Fruit fly (Drosophila melanogaster) whole organism, embryonic: ENCODE measurements around the gene CG31855.

Experiments used
- CG1024 ChIP-seq: fragments of 200-800 bp; sonication (Bioruptor generic); IDR thresholded peaks from 2 replicates; pipeline ENCODE4 v1.3.6; 2022; ENCODE audit warnings: missing biosample characterization, missing genetic modification characterization
- CG10267 ChIP-seq: fragments of 200-800 bp; sonication (Bioruptor generic); optimal IDR thresholded peaks from 2 replicates; lab custom pipeline; 2018; ENCODE audit warnings: missing biosample characterization, mild to moderate bottlenecking, missing genetic modification characterization, moderate library complexity
- CG11093 ChIP-seq: fragments of 200-800 bp; sonication (Bioruptor generic); IDR thresholded peaks from 3 replicates; pipeline ENCODE4 v1.3.6; 2022; ENCODE audit warnings: missing biosample characterization, missing genetic modification characterization
- CG12236 ChIP-seq: fragments of 200-800 bp; sonication (Bioruptor generic); optimal IDR thresholded peaks from 2 replicates; lab custom pipeline; 2016; ENCODE audit warnings: missing biosample characterization, missing genetic modification characterization
- CG13296 ChIP-seq: fragments of 200-800 bp; sonication (Bioruptor generic); optimal IDR thresholded peaks from 3 replicates; lab custom pipeline; 2018; ENCODE audit warnings: missing biosample characterization, mild to moderate bottlenecking, missing genetic modification characterization
- CG13624 ChIP-seq: fragments of 200-800 bp; sonication (Bioruptor generic); optimal IDR thresholded peaks from 2 replicates; lab custom pipeline; 2016; ENCODE audit warnings: missing biosample characterization, missing genetic modification characterization
- CG14710 ChIP-seq: fragments of 200-800 bp; sonication (Bioruptor generic); optimal IDR thresholded peaks from 3 replicates; lab custom pipeline; 2019; ENCODE audit warnings: missing biosample characterization, mild to moderate bottlenecking, missing genetic modification characterization, moderate library complexity
- CG15073 ChIP-seq: fragments of 200-800 bp; sonication (Bioruptor generic); optimal IDR thresholded peaks from 2 replicates; lab custom pipeline; 2016; ENCODE audit warnings: missing biosample characterization, missing genetic modification characterization
- CG1529 ChIP-seq: fragments of 200-800 bp; sonication (Bioruptor generic); optimal IDR thresholded peaks from 3 replicates; lab custom pipeline; 2018; ENCODE audit warnings: missing biosample characterization, missing genetic modification characterization
- CG16779 ChIP-seq: fragments of 200-800 bp; sonication (Bioruptor generic); IDR thresholded peaks from 2 replicates; pipeline ENCODE4 v1.3.6; 2022; ENCODE audit warnings: missing biosample characterization, missing genetic modification characterization
- CG17361 ChIP-seq: fragments of 200-800 bp; sonication (Bioruptor generic); IDR thresholded peaks from 3 replicates; pipeline ENCODE4 v1.3.6; 2022; ENCODE audit warnings: missing biosample characterization, missing genetic modification characterization
- CG17612 ChIP-seq: fragments of 200-800 bp; sonication (Bioruptor generic); IDR thresholded peaks from 2 replicates; pipeline ENCODE4 v1.3.6; 2022; ENCODE audit warnings: missing biosample characterization, missing genetic modification characterization
- CG32772 ChIP-seq: fragments of 200-800 bp; sonication (Bioruptor generic); IDR thresholded peaks from 2 replicates; pipeline ENCODE4 v1.3.6; 2022; ENCODE audit warnings: missing biosample characterization, missing genetic modification characterization
- CG33557 ChIP-seq: fragments of 200-800 bp; sonication (Bioruptor generic); optimal IDR thresholded peaks from 2 replicates; lab custom pipeline; 2019; ENCODE audit warnings: missing biosample characterization, mild to moderate bottlenecking, missing genetic modification characterization, moderate library complexity
- CG3407 ChIP-seq: fragments of 200-800 bp; sonication (Bioruptor generic); optimal IDR thresholded peaks from 2 replicates; lab custom pipeline; 2018; ENCODE audit warnings: missing biosample characterization, mild to moderate bottlenecking, missing genetic modification characterization
- CG6654 ChIP-seq: fragments of 200-800 bp; sonication (Bioruptor generic); optimal IDR thresholded peaks from 2 replicates; lab custom pipeline; 2017; ENCODE audit warnings: missing biosample characterization, mild to moderate bottlenecking, missing genetic modification characterization
- CG8359 ChIP-seq: fragments of 200-800 bp; sonication (Bioruptor generic); optimal IDR thresholded peaks from 2 replicates; lab custom pipeline; 2017; ENCODE audit warnings: missing biosample characterization, mild to moderate bottlenecking, missing genetic modification characterization, borderline replicate concordance
- CG9609 ChIP-seq: fragments of 200-800 bp; sonication (Bioruptor generic); optimal IDR thresholded peaks from 3 replicates; lab custom pipeline; 2016; ENCODE audit warnings: missing biosample characterization, missing genetic modification characterization
- CG9817 ChIP-seq: fragments of 200-800 bp; sonication (Bioruptor generic); optimal IDR thresholded peaks from 2 replicates; lab custom pipeline; 2018; ENCODE audit warnings: missing biosample characterization, mild to moderate bottlenecking, missing genetic modification characterization, moderate library complexity
- Dbx ChIP-seq: fragments of 200-800 bp; sonication (Bioruptor generic); IDR thresholded peaks from 3 replicates; pipeline ENCODE4 v1.3.6; 2022; ENCODE audit warnings: missing biosample characterization, missing genetic modification characterization
- Doc2 ChIP-seq: fragments of 200-800 bp; sonication (Bioruptor generic); IDR thresholded peaks from 2 replicates; pipeline ENCODE4 v1.3.6; 2022; ENCODE audit warnings: missing biosample characterization, missing genetic modification characterization
- HHEX ChIP-seq: fragments of 200-800 bp; sonication (Bioruptor generic); optimal IDR thresholded peaks from 3 replicates; lab custom pipeline; 2017; ENCODE audit warnings: missing biosample characterization, mild to moderate bottlenecking, missing genetic modification characterization, missing genetic modification reagents
- HLH54F ChIP-seq: fragments of 200-800 bp; sonication (Bioruptor generic); optimal IDR thresholded peaks from 3 replicates; lab custom pipeline; 2016; ENCODE audit warnings: missing biosample characterization, missing genetic modification characterization
- HLHmδ ChIP-seq: fragments of 200-800 bp; sonication (Bioruptor generic); optimal IDR thresholded peaks from 2 replicates; lab custom pipeline; 2018; ENCODE audit warnings: missing biosample characterization, mild to moderate bottlenecking, missing genetic modification characterization, moderate library complexity
- HmgZ ChIP-seq: fragments of 200-800 bp; sonication (Bioruptor generic); optimal IDR thresholded peaks from 2 replicates; lab custom pipeline; 2018; ENCODE audit warnings: missing biosample characterization, mild to moderate bottlenecking, missing genetic modification characterization
- Hr3 ChIP-seq: fragments of 200-800 bp; sonication (Bioruptor generic); optimal IDR thresholded peaks from 3 replicates; lab custom pipeline; 2016; ENCODE audit warnings: missing biosample characterization, missing genetic modification characterization
- NC2α ChIP-seq: fragments of 200-800 bp; sonication (Bioruptor generic); optimal IDR thresholded peaks from 2 replicates; lab custom pipeline; 2016; ENCODE audit warnings: missing biosample characterization, missing genetic modification characterization
- NC2β ChIP-seq: fragments of 200-800 bp; sonication (Bioruptor generic); optimal IDR thresholded peaks from 2 replicates; lab custom pipeline; 2016; ENCODE audit warnings: missing biosample characterization, missing genetic modification characterization
- Neu2 ChIP-seq: fragments of 200-800 bp; sonication (Bioruptor generic); optimal IDR thresholded peaks from 3 replicates; lab custom pipeline; 2016; ENCODE audit warnings: missing biosample characterization, missing genetic modification characterization, borderline replicate concordance
- Oli ChIP-seq: fragments of 200-800 bp; sonication (Bioruptor generic); optimal IDR thresholded peaks from 2 replicates; lab custom pipeline; 2018; ENCODE audit warnings: missing biosample characterization, mild to moderate bottlenecking, missing genetic modification characterization, moderate library complexity
- Ravus ChIP-seq: fragments of 200-800 bp; sonication (Bioruptor generic); IDR thresholded peaks from 2 replicates; pipeline ENCODE4 v1.3.6; 2022; ENCODE audit warnings: missing biosample characterization, missing genetic modification characterization
- ap ChIP-seq: fragments of 200-800 bp; sonication (Bioruptor generic); IDR thresholded peaks from 2 replicates; pipeline ENCODE4 v1.3.6; 2022; ENCODE audit warnings: missing biosample characterization, missing genetic modification characterization
- ara ChIP-seq: fragments of 200-800 bp; sonication (Bioruptor generic); IDR thresholded peaks from 2 replicates; pipeline ENCODE4 v1.3.6; 2022; ENCODE audit warnings: missing biosample characterization, missing genetic modification characterization
- ash1 ChIP-seq: fragments of 200-800 bp; sonication (Bioruptor generic); optimal IDR thresholded peaks from 2 replicates; lab custom pipeline; 2018; ENCODE audit warnings: missing biosample characterization, mild to moderate bottlenecking, missing genetic modification characterization
- dm ChIP-seq: fragments of 200-800 bp; sonication (Bioruptor generic); optimal IDR thresholded peaks from 3 replicates; lab custom pipeline; 2016; ENCODE audit warnings: missing biosample characterization, missing genetic modification characterization
- fd3F ChIP-seq: fragments of 200-800 bp; sonication (Bioruptor generic); optimal IDR thresholded peaks from 2 replicates; lab custom pipeline; 2018; ENCODE audit warnings: missing biosample characterization, mild to moderate bottlenecking, missing genetic modification characterization, moderate library complexity
- gcm2 ChIP-seq: fragments of 200-800 bp; sonication (Bioruptor generic); optimal IDR thresholded peaks from 2 replicates; lab custom pipeline; 2016; ENCODE audit warnings: missing biosample characterization, missing genetic modification characterization
- grau ChIP-seq: fragments of 200-800 bp; optimal IDR thresholded peaks from 3 replicates; lab custom pipeline; 2019; ENCODE audit warnings: missing biosample characterization, mild to moderate bottlenecking, missing genetic modification characterization, moderate library complexity
- gsb ChIP-seq: fragments of 200-800 bp; sonication (Bioruptor generic); IDR thresholded peaks from 2 replicates; pipeline ENCODE4 v1.3.6; 2022; ENCODE audit warnings: missing biosample characterization, missing genetic modification characterization
- hb ChIP-seq: fragments of 200-800 bp; sonication (Bioruptor generic); IDR thresholded peaks from 3 replicates; pipeline ENCODE4 v1.3.6; 2022; ENCODE audit warnings: missing biosample characterization, missing genetic modification characterization; ENCODE audit not compliant: partially characterized antibody
- luna ChIP-seq: fragments of 200-800 bp; sonication (Bioruptor generic); optimal IDR thresholded peaks from 2 replicates; lab custom pipeline; 2016; ENCODE audit warnings: missing biosample characterization, missing genetic modification characterization
- mam ChIP-seq: fragments of 200-800 bp; sonication (Bioruptor generic); optimal IDR thresholded peaks from 3 replicates; lab custom pipeline; 2016; ENCODE audit warnings: missing biosample characterization, missing genetic modification characterization
- org-1 ChIP-seq: fragments of 200-800 bp; sonication (Bioruptor generic); optimal IDR thresholded peaks from 2 replicates; lab custom pipeline; 2017; ENCODE audit warnings: missing biosample characterization, missing genetic modification characterization
- pum ChIP-seq: fragments of 200-800 bp; sonication (Bioruptor generic); optimal IDR thresholded peaks from 2 replicates; lab custom pipeline; 2016; ENCODE audit warnings: missing biosample characterization, missing genetic modification characterization
- scrt ChIP-seq: fragments of 200-800 bp; sonication (Bioruptor generic); optimal IDR thresholded peaks from 2 replicates; lab custom pipeline; 2018; ENCODE audit warnings: missing biosample characterization, mild to moderate bottlenecking, missing genetic modification characterization, moderate library complexity
- sob ChIP-seq: fragments of 200-800 bp; sonication (Bioruptor generic); IDR thresholded peaks from 2 replicates; pipeline ENCODE4 v1.3.6; 2022; ENCODE audit warnings: missing biosample characterization, missing genetic modification characterization
- stc ChIP-seq: fragments of 200-800 bp; sonication (Bioruptor generic); IDR thresholded peaks from 2 replicates; pipeline ENCODE4 v1.3.6; 2022; ENCODE audit warnings: missing biosample characterization, missing genetic modification characterization
- sug ChIP-seq: fragments of 200-800 bp; optimal IDR thresholded peaks from 2 replicates; lab custom pipeline; 2019; ENCODE audit warnings: missing biosample characterization, mild to moderate bottlenecking, missing genetic modification characterization, moderate library complexity
- tap ChIP-seq: fragments of 200-800 bp; optimal IDR thresholded peaks from 3 replicates; lab custom pipeline; 2019; ENCODE audit warnings: missing biosample characterization, mild to moderate bottlenecking, missing genetic modification characterization, moderate library complexity
- z ChIP-seq: fragments of 200-800 bp; sonication (Bioruptor generic); IDR thresholded peaks from 3 replicates; pipeline ENCODE4 v1.3.6; 2022; ENCODE audit warnings: missing biosample characterization, missing genetic modification characterization

CG31855 gene

DNA sequence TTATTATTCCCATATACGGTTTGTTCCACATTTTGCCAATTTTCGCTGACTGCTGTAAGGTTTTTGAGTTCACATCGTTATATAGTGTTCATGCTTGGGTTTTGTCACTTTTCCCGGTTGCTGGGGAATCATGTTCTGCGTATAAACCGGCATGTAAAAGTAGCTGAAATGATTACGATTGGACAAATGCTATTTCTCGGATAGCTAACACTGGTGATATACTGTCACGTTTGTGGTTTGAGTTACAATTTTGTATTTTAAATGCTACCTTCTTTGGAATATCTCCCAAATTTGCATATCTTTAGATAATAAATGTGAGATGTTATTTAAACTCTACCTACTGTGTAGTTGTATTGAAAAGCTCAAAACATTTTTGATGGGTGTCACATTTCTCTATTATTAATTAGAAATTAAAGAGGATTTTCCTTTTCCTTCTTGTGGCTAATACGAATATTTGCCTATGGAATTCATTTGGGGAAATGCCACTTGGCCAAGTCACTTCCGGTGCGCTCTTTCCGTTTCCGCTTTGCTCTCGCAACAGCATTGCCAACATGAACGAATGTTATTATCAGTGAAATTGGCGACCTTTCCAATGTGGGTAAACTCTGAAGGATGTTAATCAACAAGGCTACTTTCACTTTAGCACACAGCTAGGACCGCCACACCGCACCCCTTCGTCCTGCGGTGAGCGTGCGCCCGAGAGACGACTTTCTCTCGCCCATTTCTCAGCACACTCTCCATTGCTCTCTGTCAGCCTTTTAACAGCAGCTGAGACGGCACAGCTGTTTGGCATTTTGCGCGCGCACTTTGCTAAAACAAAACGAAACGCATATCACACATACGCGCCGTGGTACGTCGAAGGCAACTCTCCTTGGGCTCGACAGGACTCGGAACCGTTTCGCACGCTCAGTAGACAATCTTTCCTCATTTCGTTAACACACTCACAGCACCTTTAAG lies 45.8 kb downstream of the CG31855 start, which contains the start of the genes CG16956, CG42784 and CG43850 (continued):
- TF ChIP-seq CG8359 (GFP tag; lab: Kevin White, UChicago) = no peak
- TF ChIP-seq org-1 (GFP tag; lab: Kevin White, UChicago) = peak; percentile 68
- no peak for TF ChIP-seq Ravus (GFP tag; lab: Robert Waterston, UW)
- TF ChIP-seq CG33557 = no peak
- TF ChIP-seq gcm2 (GFP tag; lab: Kevin White, UChicago) = no peak
- no peak for TF ChIP-seq CG12236 (GFP tag; lab: Kevin White, UChicago)
- no peak for TF ChIP-seq CG15073
- peak; percentile 44 for TF ChIP-seq CG9817 (tag; lab: Kevin White, UChicago)
- TF ChIP-seq HLH54F (GFP tag; lab: Kevin White, UChicago) = no peak
- TF ChIP-seq CG32772 = no peak
- TF ChIP-seq Oli (tag; lab: Kevin White, UChicago) = peak; percentile 6
- TF ChIP-seq fd3F (GFP tag; lab: Kevin White, UChicago) = peak; percentile 59
- TF ChIP-seq dm (GFP tag; lab: Kevin White, UChicago) = no peak
- no peak for TF ChIP-seq ap
- peak; percentile 78 for TF ChIP-seq scrt (GFP tag; lab: Kevin White, UChicago)
- peak; percentile 30 for TF ChIP-seq tap (tag; lab: Kevin White, UChicago)
- peak; percentile 2 for TF ChIP-seq HmgZ (tag; lab: Kevin White, UChicago)
- TF ChIP-seq Hr3 (GFP tag; lab: Kevin White, UChicago) = no peak
- TF ChIP-seq CG17612 = no peak
- TF ChIP-seq CG11093 (GFP tag; lab: Robert Waterston, UW) = no peak
- peak; percentile 57 for TF ChIP-seq grau (tag; lab: Kevin White, UChicago)
- TF ChIP-seq Dbx = no peak
- no peak for TF ChIP-seq luna (GFP tag; lab: Kevin White, UChicago)
- TF ChIP-seq HLHmδ (GFP tag; lab: Kevin White, UChicago) = no peak
- no peak for TF ChIP-seq hb (GFP tag; lab: Robert Waterston, UW)
- no peak for TF ChIP-seq stc (GFP tag; lab: Robert Waterston, UW)
- no peak for TF ChIP-seq pum (GFP tag; lab: Kevin White, UChicago)
- no peak for TF ChIP-seq Doc2
- TF ChIP-seq CG1529 (GFP tag; lab: Kevin White, UChicago) = peak; percentile 12
- TF ChIP-seq NC2α (GFP tag; lab: Kevin White, UChicago) = no peak
- no peak for TF ChIP-seq ara
- no peak for TF ChIP-seq CG6654
- TF ChIP-seq CG16779 (GFP tag; lab: Robert Waterston, UW) = no peak
- TF ChIP-seq CG3407 = no peak
- TF ChIP-seq CG14710 (tag; lab: Kevin White, UChicago) = no peak
- no peak for TF ChIP-seq Neu2 (GFP tag; lab: Kevin White, UChicago)
- no peak for TF ChIP-seq CG1024 (GFP tag; lab: Robert Waterston, UW)
- TF ChIP-seq CG10267 (tag; lab: Kevin White, UChicago) = peak; percentile 13
- TF ChIP-seq CG13624 (GFP tag; lab: Kevin White, UChicago) = peak; percentile 50
- TF ChIP-seq gsb (GFP tag; lab: Robert Waterston, UW) = no peak
- 0 out of 2 replicates have a peak, but pooled peaks have one; percentile 45 for TF ChIP-seq sob
- no peak for TF ChIP-seq mam (GFP tag; lab: Kevin White, UChicago)
- TF ChIP-seq HHEX (GFP tag; lab: Kevin White, UChicago) = peak; percentile 78
- TF ChIP-seq NC2β (GFP tag; lab: Kevin White, UChicago) = no peak
- no peak for TF ChIP-seq z (GFP tag; lab: Robert Waterston, UW)
- peak; percentile 54 for TF ChIP-seq sug (tag; lab: Kevin White, UChicago)
- TF ChIP-seq CG9609 (GFP tag; lab: Kevin White, UChicago) = no peak
- TF ChIP-seq CG17361 (GFP tag; lab: Robert Waterston, UW) = no peak
- TF ChIP-seq ash1 = peak; percentile 24
- peak; percentile 90 for TF ChIP-seq CG13296
- TF ChIP-seq, all 482 proteins: peak for 156
